Fruit fly (Drosophila melanogaster): ENCODE results near the gene brat.

Gene brat

DNA sequence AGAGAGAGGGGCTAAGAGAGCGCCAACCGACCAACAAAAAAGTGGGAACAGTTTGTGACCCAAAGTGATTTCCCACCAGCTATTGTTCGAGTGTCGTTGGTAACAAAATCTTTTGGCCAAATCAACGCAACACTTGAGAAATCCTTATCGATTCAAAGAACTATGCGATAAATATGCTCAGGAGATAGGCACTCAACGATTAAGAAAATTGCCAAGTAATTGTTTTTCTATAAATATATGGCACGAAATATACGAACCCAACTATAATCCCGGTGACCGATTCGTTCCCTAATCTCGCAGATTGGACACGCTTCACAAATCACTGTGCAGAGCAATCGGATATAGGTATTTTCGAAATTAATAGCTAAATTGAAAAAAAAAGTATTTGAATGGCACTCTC, 22.5 kb upstream of the brat start:
- no peak for TF ChIP-seq CG10348 (GFP tag; IDR thresholded peaks at IDR 0.05)
- no peak for TF ChIP-seq CG4496 (GFP tag; IDR thresholded peaks at IDR 0.05)
- TF ChIP-seq CG8159 (tag; optimal IDR thresholded peaks at IDR 0.05) = no peak
- no peak for TF ChIP-seq CG12605 (GFP tag; IDR thresholded peaks at IDR 0.05)

DNA sequence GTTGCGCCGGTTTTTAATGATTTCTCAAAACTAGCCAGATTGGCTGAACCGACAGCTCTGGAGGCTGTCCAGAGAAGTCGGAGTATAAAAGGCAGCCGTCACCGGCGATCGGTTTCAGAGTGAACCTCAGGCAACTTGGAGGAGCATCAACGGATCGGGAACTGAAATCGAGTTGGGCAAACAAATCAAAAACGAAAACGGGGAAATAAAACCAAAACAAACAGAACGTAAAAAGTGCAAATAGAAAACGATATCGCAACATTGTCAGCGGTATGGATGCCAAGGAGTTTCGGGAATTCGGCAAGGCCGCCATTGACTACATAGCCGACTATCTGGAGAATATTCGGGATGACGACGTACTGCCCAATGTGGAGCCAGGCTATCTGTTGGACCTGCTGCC, 21.9 kb upstream of the brat start:
- peak; percentile 38 for TF ChIP-seq Ets98B (GFP tag; IDR thresholded peaks at IDR 0.05)
- peak; percentile 10 for TF ChIP-seq CG34367 (tag; optimal IDR thresholded peaks at IDR 0.05)
- TF ChIP-seq Snoo (tag; optimal IDR thresholded peaks at IDR 0.05) = no peak

DNA sequence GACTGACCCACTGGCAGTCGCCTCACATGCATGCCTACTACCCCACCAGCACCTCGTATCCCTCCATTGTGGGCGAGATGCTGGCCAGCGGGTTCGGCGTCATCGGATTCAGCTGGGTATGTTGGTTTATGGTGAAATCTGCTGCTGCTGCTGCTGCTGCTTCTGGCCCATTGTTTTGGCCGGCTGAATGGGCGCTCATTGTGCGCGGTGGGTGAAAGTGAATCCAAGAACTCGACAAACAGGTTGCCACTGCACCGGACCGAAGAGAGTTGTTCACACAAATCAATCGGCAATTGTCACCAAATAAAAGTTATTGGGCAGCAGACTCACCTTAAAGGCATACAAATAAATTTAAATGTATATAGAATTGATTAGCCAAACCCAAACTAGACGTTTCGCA, 21.4 kb upstream of the brat start:
- TF ChIP-seq Snoo (tag; optimal IDR thresholded peaks at IDR 0.05) (no peak), CG17806 (tag; optimal IDR thresholded peaks at IDR 0.05) (no peak), EcR (GFP tag; optimal IDR thresholded peaks at IDR 0.05) (no peak), CG4496 (GFP tag; IDR thresholded peaks at IDR 0.05) (no peak), CG15710 (tag; optimal IDR thresholded peaks at IDR 0.05) (no peak), CG13204 (GFP tag; optimal IDR thresholded peaks at IDR 0.05) (no peak), CG12605 (GFP tag; IDR thresholded peaks at IDR 0.05) (no peak), gl (tag; optimal IDR thresholded peaks at IDR 0.05) (no peak), Pif1A (GFP tag; optimal IDR thresholded peaks at IDR 0.05) (no peak), CG8159 (tag; optimal IDR thresholded peaks at IDR 0.05) (no peak), CG32121 (GFP tag; IDR thresholded peaks at IDR 0.05) (no peak), fd96Ca (GFP tag; IDR thresholded peaks at IDR 0.05) (no peak), CG34367 (tag; optimal IDR thresholded peaks at IDR 0.05) (no peak), rn (GFP tag; IDR thresholded peaks at IDR 0.05) (no peak)

DNA sequence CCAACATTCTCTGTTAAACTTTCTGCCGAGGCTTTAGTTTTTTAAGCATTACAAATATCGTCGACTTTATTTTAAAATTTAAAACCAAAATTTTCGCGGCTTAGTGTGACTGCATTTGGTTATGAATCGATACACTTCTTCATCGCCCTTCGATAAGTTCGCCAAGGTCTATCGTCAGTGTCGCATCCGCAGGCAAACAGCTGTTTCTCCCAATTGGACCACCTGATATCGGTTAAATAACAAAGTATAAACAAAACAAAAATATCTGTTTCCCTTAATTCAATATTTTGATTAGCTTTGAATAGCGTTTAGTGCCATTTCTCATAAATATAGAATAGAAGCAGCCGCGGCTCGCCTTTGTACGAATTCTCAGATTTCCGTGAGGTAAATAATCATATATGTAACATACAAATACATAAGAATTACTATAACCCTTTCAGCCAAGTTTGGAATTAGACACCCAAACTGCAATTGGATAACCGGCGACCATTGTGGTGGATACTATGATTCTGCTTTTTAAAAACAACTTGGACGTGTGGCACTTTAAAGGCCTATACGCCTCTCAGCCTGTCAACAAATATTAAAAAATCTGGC, 19.3 kb upstream of the brat start, which contains the start of gene CG10561:
CG10561 (plus strand) TSS at position 219 of the 594 bp plus-strand sequence.
- TF ChIP-seq CG8159 (tag; optimal IDR thresholded peaks at IDR 0.05) (no peak), CG34367 (tag; optimal IDR thresholded peaks at IDR 0.05) (no peak), CG8301 (tag; optimal IDR thresholded peaks at IDR 0.05) (no peak), Pif1A (GFP tag; optimal IDR thresholded peaks at IDR 0.05) (no peak), D1 (tag; optimal IDR thresholded peaks at IDR 0.05) (no peak), Ets98B (GFP tag; IDR thresholded peaks at IDR 0.05) (no peak), CG13204 (GFP tag; optimal IDR thresholded peaks at IDR 0.05) (no peak), CG17806 (tag; optimal IDR thresholded peaks at IDR 0.05) (no peak), EcR (GFP tag; optimal IDR thresholded peaks at IDR 0.05) (no peak), CG10348 (GFP tag; IDR thresholded peaks at IDR 0.05) (no peak)

DNA sequence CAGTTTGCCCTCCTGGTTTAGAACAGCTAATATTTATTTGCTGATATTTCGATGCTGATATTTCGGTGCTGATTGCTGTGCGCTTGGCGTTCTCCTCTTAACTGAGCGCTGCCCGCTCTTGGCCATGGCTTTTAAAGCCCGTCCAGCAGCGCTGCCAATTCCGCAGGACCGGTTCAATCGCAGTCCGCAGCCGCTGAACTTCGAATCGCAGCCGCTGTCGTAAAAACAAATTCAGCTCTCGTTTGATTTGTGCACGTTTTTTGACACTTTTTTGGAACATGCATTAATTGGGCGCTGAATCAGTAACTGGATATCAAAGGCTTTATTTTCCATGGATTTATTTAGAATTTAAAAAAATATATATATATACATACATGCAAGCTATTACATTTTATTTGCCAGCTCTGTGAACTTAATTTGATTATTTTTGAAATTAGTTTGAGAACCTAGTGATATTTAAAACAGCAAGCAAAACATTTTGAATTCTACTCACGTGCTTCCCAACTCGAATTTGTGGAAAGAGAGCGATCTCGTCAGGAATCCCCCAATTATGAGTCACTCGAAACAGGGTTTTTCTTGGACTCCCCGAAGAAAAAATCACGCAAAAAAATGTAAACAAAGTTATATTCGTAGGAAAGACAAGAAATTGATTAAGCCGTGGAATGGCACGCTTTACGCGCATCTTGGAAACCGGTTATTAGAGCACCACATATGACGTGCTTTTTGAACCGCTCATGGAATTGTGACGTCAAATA, 13.2 kb upstream of the brat start, which contains the start of gene Ddc:
Ddc (minus strand) TSS at position 111 of the 755 bp plus-strand sequence.
- TF ChIP-seq CG14655 (GFP tag; optimal IDR thresholded peaks at IDR 0.05) (no peak), Pif1B (GFP tag; optimal IDR thresholded peaks at IDR 0.05) (peak; percentile 16), EcR (GFP tag; optimal IDR thresholded peaks at IDR 0.05) (no peak), CG17806 (tag; optimal IDR thresholded peaks at IDR 0.05) (no peak), fd96Ca (GFP tag; IDR thresholded peaks at IDR 0.05) (no peak), D1 (tag; optimal IDR thresholded peaks at IDR 0.05) (no peak), CG15710 (tag; optimal IDR thresholded peaks at IDR 0.05) (no peak), Pif1A (GFP tag; optimal IDR thresholded peaks at IDR 0.05) (no peak), CG12605 (GFP tag; IDR thresholded peaks at IDR 0.05) (no peak)

DNA sequence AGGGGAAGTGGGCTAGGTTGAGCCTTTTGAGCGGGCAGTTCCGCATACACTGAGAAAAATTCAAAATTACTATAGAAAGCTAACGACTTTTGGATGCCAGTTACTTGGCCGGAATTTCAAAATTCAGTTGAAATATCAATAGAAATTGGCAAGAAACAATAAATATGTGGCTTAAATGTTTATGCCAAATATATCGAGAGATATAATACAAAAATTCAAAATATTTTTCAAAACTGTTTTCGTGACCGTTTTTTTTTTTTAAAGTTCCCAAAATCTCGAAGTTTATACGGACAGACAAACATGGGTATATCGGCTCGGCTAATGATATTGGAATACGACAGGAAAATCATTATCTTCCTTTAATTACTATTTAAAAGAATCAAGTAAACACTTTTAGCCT, 12.6 kb upstream of the brat start:
- TF ChIP-seq EcR (GFP tag; optimal IDR thresholded peaks at IDR 0.05) (no peak), gl (tag; optimal IDR thresholded peaks at IDR 0.05) (no peak), D1 (tag; optimal IDR thresholded peaks at IDR 0.05) (no peak), CG34367 (tag; optimal IDR thresholded peaks at IDR 0.05) (peak; percentile 6), CG14655 (GFP tag; optimal IDR thresholded peaks at IDR 0.05) (no peak), CG32121 (GFP tag; IDR thresholded peaks at IDR 0.05) (peak; percentile 29; the same call in 1 of the 2 replicates), fd96Ca (GFP tag; IDR thresholded peaks at IDR 0.05) (peak; percentile 57; the same call in 1 of the 3 replicates), Ets98B (GFP tag; IDR thresholded peaks at IDR 0.05) (peak; percentile 52), Pif1B (GFP tag; optimal IDR thresholded peaks at IDR 0.05) (no peak), CG8159 (tag; optimal IDR thresholded peaks at IDR 0.05) (peak; percentile 60), CG17806 (tag; optimal IDR thresholded peaks at IDR 0.05) (peak; percentile 60), CG4496 (GFP tag; IDR thresholded peaks at IDR 0.05) (no peak), CG15710 (tag; optimal IDR thresholded peaks at IDR 0.05) (peak; percentile 26), CG8301 (tag; optimal IDR thresholded peaks at IDR 0.05) (peak; percentile 57), CG9948 (tag; optimal IDR thresholded peaks at IDR 0.05) (peak; percentile 60)

Data from whole organism, pupa.